Fruit fly (Drosophila melanogaster) whole organism, pupa: ENCODE results near the gene CG33281.

ENCODE experiments used
- CG12605 ChIP-seq: fragments of 200-800 bp; sonication (Bioruptor generic); IDR thresholded peaks from 2 replicates; pipeline ENCODE4 v1.3.6; 2022; ENCODE audit warnings: missing biosample characterization, missing genetic modification characterization
- CG14655 ChIP-seq: fragments of 200-800 bp; sonication (Bioruptor generic); optimal IDR thresholded peaks from 3 replicates; lab custom pipeline; 2017; ENCODE audit warnings: mild to moderate bottlenecking, missing biosample characterization, missing genetic modification reagents, missing genetic modification characterization
- CG34367 ChIP-seq: fragments of 200-800 bp; sonication (Bioruptor generic); optimal IDR thresholded peaks from 2 replicates; lab custom pipeline; 2018; ENCODE audit warnings: missing biosample characterization, mild to moderate bottlenecking, missing genetic modification characterization
- CG4496 ChIP-seq: fragments of 200-800 bp; sonication (Bioruptor generic); IDR thresholded peaks from 3 replicates; pipeline ENCODE4 v1.3.6; 2022; ENCODE audit warnings: missing biosample characterization, missing genetic modification characterization
- CG9948 ChIP-seq: fragments of 200-800 bp; sonication (Bioruptor generic); optimal IDR thresholded peaks from 2 replicates; lab custom pipeline; 2018; ENCODE audit warnings: missing biosample characterization, mild to moderate bottlenecking, missing genetic modification characterization, moderate library complexity
- D1 ChIP-seq: fragments of 200-800 bp; sonication (Bioruptor generic); optimal IDR thresholded peaks from 2 replicates; lab custom pipeline; 2018; ENCODE audit warnings: missing biosample characterization, mild to moderate bottlenecking, missing genetic modification characterization, moderate library complexity
- EcR ChIP-seq: fragments of 200-800 bp; sonication (Bioruptor generic); optimal IDR thresholded peaks from 3 replicates; lab custom pipeline; 2019; ENCODE audit warnings: missing biosample characterization, missing genetic modification characterization, mild to moderate bottlenecking, moderate library complexity, missing genetic modification reagents
- Ets98B ChIP-seq: fragments of 200-800 bp; sonication (Bioruptor generic); IDR thresholded peaks from 2 replicates; pipeline ENCODE4 v1.3.6; 2022; ENCODE audit warnings: missing biosample characterization, missing genetic modification characterization
- Pif1B ChIP-seq: fragments of 200-800 bp; sonication (Bioruptor generic); optimal IDR thresholded peaks from 3 replicates; lab custom pipeline; 2016; ENCODE audit warnings: missing biosample characterization, missing genetic modification characterization
- fd96Ca ChIP-seq: fragments of 200-800 bp; sonication (Bioruptor generic); IDR thresholded peaks from 3 replicates; pipeline ENCODE4 v1.3.6; 2022; ENCODE audit warnings: missing biosample characterization, missing genetic modification characterization
- rn ChIP-seq: fragments of 200-800 bp; sonication (Bioruptor generic); IDR thresholded peaks from 2 replicates; pipeline ENCODE4 v1.3.6; 2022; ENCODE audit warnings: missing biosample characterization, missing genetic modification characterization

dm6 chr2L:3368425-3368824 is 44.4 kb downstream of the CG33281 start:
- no peak for TF ChIP-seq D1 (tag; lab: Kevin White, UChicago)
- TF ChIP-seq CG9948 (tag; lab: Kevin White, UChicago) = no peak
- TF ChIP-seq CG4496 (GFP tag; lab: Robert Waterston, UW) = no peak
- no peak for TF ChIP-seq EcR (GFP tag; lab: Kevin White, UChicago)
- TF ChIP-seq fd96Ca (GFP tag; lab: Robert Waterston, UW) = no peak
- TF ChIP-seq CG14655 (GFP tag; lab: Kevin White, UChicago) = no peak
- no peak for TF ChIP-seq rn (GFP tag; lab: Robert Waterston, UW)
- TF ChIP-seq Ets98B (GFP tag; lab: Robert Waterston, UW) = no peak
- no peak for TF ChIP-seq CG34367 (tag; lab: Kevin White, UChicago)
- no peak for TF ChIP-seq CG12605 (GFP tag; lab: Robert Waterston, UW)
- no peak for TF ChIP-seq Pif1B (GFP tag; lab: Kevin White, UChicago)
